Worm (Caenorhabditis elegans) whole organism, early embryonic: ENCODE data around the gene M163.22.

Experiments used
- B0310.2 ChIP-seq: sonication (generic microtip); optimal IDR thresholded peaks from 2 replicates; lab custom pipeline; 2016; ENCODE audit warnings: mild to moderate bottlenecking, missing genetic modification characterization, missing compliant biosample characterization
- F13C5.2 ChIP-seq: sonication (generic microtip); optimal IDR thresholded peaks from 2 replicates; lab custom pipeline; 2017; ENCODE audit warnings: mild to moderate bottlenecking, missing genetic modification characterization, inconsistent platforms, missing compliant biosample characterization
- aly-1 ChIP-seq: sonication (generic microtip); optimal IDR thresholded peaks from 2 replicates; lab custom pipeline; 2016; ENCODE audit warnings: missing genetic modification characterization, missing compliant biosample characterization
- ama-1 ChIP-seq: fragments of 150-350 bp; optimal IDR thresholded peaks from 2 replicates; lab custom pipeline; 2014
- ceh-13 ChIP-seq: fragments of 200-800 bp; sonication (Bioruptor generic); optimal IDR thresholded peaks from 2 replicates; lab custom pipeline; 2018; ENCODE audit warnings: mild to moderate bottlenecking, missing genetic modification characterization, missing compliant biosample characterization
- ceh-36 ChIP-seq: sonication (generic microtip); optimal IDR thresholded peaks from 2 replicates; lab custom pipeline; 2016; ENCODE audit warnings: missing genetic modification characterization, inconsistent platforms, missing compliant biosample characterization
- ets-7 ChIP-seq: sonication (generic microtip); optimal IDR thresholded peaks from 2 replicates; lab custom pipeline; 2016; ENCODE audit warnings: missing genotype, missing genetic modification characterization, missing compliant biosample characterization
- flt-1 ChIP-seq: fragments of 200-800 bp; sonication (Bioruptor generic); IDR thresholded peaks from 2 replicates; pipeline ENCODE4 v1.3.6; 2022; ENCODE audit warnings: missing genetic modification characterization, missing compliant biosample characterization
- hmbx-1 ChIP-seq: sonication (generic microtip); optimal IDR thresholded peaks from 2 replicates; lab custom pipeline; 2016; ENCODE audit warnings: mild to moderate bottlenecking, missing genetic modification characterization, missing compliant biosample characterization
- hmg-4 ChIP-seq: fragments of 200-800 bp; sonication (Bioruptor generic); optimal IDR thresholded peaks from 2 replicates; lab custom pipeline; 2018; ENCODE audit warnings: mild to moderate bottlenecking, missing genetic modification characterization, missing compliant biosample characterization
- hnd-1 ChIP-seq: sonication (generic microtip); optimal IDR thresholded peaks from 2 replicates; lab custom pipeline; 2016; ENCODE audit warnings: missing genetic modification characterization, missing compliant biosample characterization
- pes-1 ChIP-seq: fragments of 200-800 bp; sonication (Bioruptor generic); IDR thresholded peaks from 2 replicates; pipeline ENCODE4 v1.3.6; 2022; ENCODE audit warnings: missing genetic modification reagents, missing genetic modification characterization, missing compliant biosample characterization
- scrt-1 ChIP-seq: fragments of 200-800 bp; sonication (Bioruptor generic); IDR thresholded peaks from 2 replicates; pipeline ENCODE4 v1.3.6; 2022; ENCODE audit warnings: missing genetic modification characterization, missing compliant biosample characterization
- sea-1 ChIP-seq: fragments of 200-800 bp; sonication (Bioruptor generic); conservative IDR thresholded peaks from 2 replicates; pipeline ENCODE4 v1.3.6; 2022; ENCODE audit warnings: missing genetic modification characterization, missing compliant biosample characterization
- tbx-11 ChIP-seq: fragments of 200-800 bp; sonication (Bioruptor generic); IDR thresholded peaks from 2 replicates; pipeline ENCODE4 v1.3.6; 2022; ENCODE audit warnings: missing genetic modification characterization, missing compliant biosample characterization
- tbx-37 ChIP-seq: fragments of 200-800 bp; sonication (Bioruptor generic); conservative IDR thresholded peaks from 2 replicates; pipeline ENCODE4 v1.3.6; 2022; ENCODE audit warnings: missing genetic modification reagents, missing genetic modification characterization, missing compliant biosample characterization
- tra-4 ChIP-seq: sonication (generic microtip); optimal IDR thresholded peaks from 2 replicates; lab custom pipeline; 2017; ENCODE audit warnings: missing genetic modification characterization, missing compliant biosample characterization

The M163.22 gene

ce11 chrX:14465593-14465992 lies at the start of gene M163.22:
M163.22 (plus strand) TSS chrX:14465893.
- no peak for TF ChIP-seq hmbx-1 (tag; lab: Kevin White, UChicago)
- no peak for TF ChIP-seq tbx-37 (GFP tag; lab: Robert Waterston, UW)
- TF ChIP-seq tra-4, result no peak
- TF ChIP-seq ceh-13 (GFP tag; lab: Kevin White, UChicago), result no peak
- no peak for TF ChIP-seq sea-1 (GFP tag; lab: Robert Waterston, UW)
- no peak for TF ChIP-seq B0310.2
- TF ChIP-seq flt-1 (GFP tag; lab: Robert Waterston, UW), result no peak
- TF ChIP-seq ama-1 (lab: Kevin White, UChicago), result no peak
- no peak for TF ChIP-seq aly-1 (tag; lab: Kevin White, UChicago)
- TF ChIP-seq scrt-1 (GFP tag; lab: Robert Waterston, UW), result no peak
- TF ChIP-seq ceh-36 (tag; lab: Kevin White, UChicago), result no peak
- no peak for TF ChIP-seq hnd-1 (tag; lab: Kevin White, UChicago)
- TF ChIP-seq ets-7 (tag; lab: Kevin White, UChicago), result no peak
- TF ChIP-seq tbx-11 (GFP tag; lab: Robert Waterston, UW), result no peak
- no peak for TF ChIP-seq hmg-4 (GFP tag; lab: Kevin White, UChicago)
- no peak for TF ChIP-seq pes-1 (GFP tag; lab: Robert Waterston, UW)

ce11 chrX:14421529-14421982 lies 44.1 kb upstream of the M163.22 start, which contains the start of gene F23D12.2:
F23D12.2 (minus strand) TSS chrX:14421579.
- TF ChIP-seq scrt-1 (GFP tag; lab: Robert Waterston, UW) (no peak), tbx-11 (GFP tag; lab: Robert Waterston, UW) (no peak), ets-7 (tag; lab: Kevin White, UChicago) (no peak), ceh-36 (tag; lab: Kevin White, UChicago) (no peak)

ce11 chrX:14423105-14423504 lies 42.6 kb upstream of the M163.22 start, which contains the start of gene fipr-3:
fipr-3 (plus strand) TSS chrX:14423405.
- no peak for TF ChIP-seq F13C5.2
- TF ChIP-seq aly-1 (tag; lab: Kevin White, UChicago), result no peak
- TF ChIP-seq pes-1 (GFP tag; lab: Robert Waterston, UW), result no peak
- no peak for TF ChIP-seq hmbx-1 (tag; lab: Kevin White, UChicago)
- TF ChIP-seq ceh-13 (GFP tag; lab: Kevin White, UChicago), result no peak
- TF ChIP-seq scrt-1 (GFP tag; lab: Robert Waterston, UW), result no peak
- no peak for TF ChIP-seq sea-1 (GFP tag; lab: Robert Waterston, UW)
- no peak for TF ChIP-seq ets-7 (tag; lab: Kevin White, UChicago)

ce11 chrX:14424186-14424585 lies 41.5 kb upstream of the M163.22 start:
- TF ChIP-seq flt-1 (GFP tag; lab: Robert Waterston, UW) (no peak), ets-7 (tag; lab: Kevin White, UChicago) (no peak), ceh-36 (tag; lab: Kevin White, UChicago) (no peak), scrt-1 (GFP tag; lab: Robert Waterston, UW) (no peak), sea-1 (GFP tag; lab: Robert Waterston, UW) (no peak), hnd-1 (tag; lab: Kevin White, UChicago) (no peak), ceh-13 (GFP tag; lab: Kevin White, UChicago) (no peak), pes-1 (GFP tag; lab: Robert Waterston, UW) (no peak), tra-4 (no peak), tbx-37 (GFP tag; lab: Robert Waterston, UW) (no peak), hmbx-1 (tag; lab: Kevin White, UChicago) (no peak)

- TF ChIP-seq ama-1 (lab: Kevin White, UChicago) (no peak), B0310.2 (no peak), ceh-13 (GFP tag; lab: Kevin White, UChicago) (no peak), flt-1 (GFP tag; lab: Robert Waterston, UW) (no peak), tbx-11 (GFP tag; lab: Robert Waterston, UW) (no peak), ceh-36 (tag; lab: Kevin White, UChicago) (no peak), tbx-37 (GFP tag; lab: Robert Waterston, UW) (no peak), aly-1 (tag; lab: Kevin White, UChicago) (no peak), pes-1 (GFP tag; lab: Robert Waterston, UW) (no peak), hmbx-1 (tag; lab: Kevin White, UChicago) (no peak), ets-7 (tag; lab: Kevin White, UChicago) (no peak), F13C5.2 (no peak), tra-4 (no peak)
Observed at ce11 chrX:14424673-14425072, 41.0 kb upstream of the M163.22 start, which contains the start of gene F23D12.11. F23D12.11 (minus strand) TSS chrX:14424751.

ce11 chrX:14428052-14428451 lies 37.6 kb upstream of the M163.22 start, which contains the start of gene F23D12.1:
F23D12.1 (minus strand) TSS chrX:14428152.
- TF ChIP-seq tbx-37 (GFP tag; lab: Robert Waterston, UW) (no peak), B0310.2 (no peak), aly-1 (tag; lab: Kevin White, UChicago) (no peak)

- TF ChIP-seq sea-1 (GFP tag; lab: Robert Waterston, UW) (no peak), ets-7 (tag; lab: Kevin White, UChicago) (no peak), hmbx-1 (tag; lab: Kevin White, UChicago) (no peak), hnd-1 (tag; lab: Kevin White, UChicago) (no peak), pes-1 (GFP tag; lab: Robert Waterston, UW) (no peak), hmg-4 (GFP tag; lab: Kevin White, UChicago) (no peak), ama-1 (lab: Kevin White, UChicago) (no peak), tbx-11 (GFP tag; lab: Robert Waterston, UW) (no peak), B0310.2 (no peak), flt-1 (GFP tag; lab: Robert Waterston, UW) (no peak), aly-1 (tag; lab: Kevin White, UChicago) (no peak), tbx-37 (GFP tag; lab: Robert Waterston, UW) (no peak), ceh-13 (GFP tag; lab: Kevin White, UChicago) (no peak), F13C5.2 (no peak), tra-4 (no peak), ceh-36 (tag; lab: Kevin White, UChicago) (no peak), scrt-1 (GFP tag; lab: Robert Waterston, UW) (no peak)
Observed at ce11 chrX:14430436-14430835, 35.3 kb upstream of the M163.22 start.
